Fruit fly (Drosophila melanogaster): ENCODE results near the gene CG12229.

Gene CG12229

DNA sequence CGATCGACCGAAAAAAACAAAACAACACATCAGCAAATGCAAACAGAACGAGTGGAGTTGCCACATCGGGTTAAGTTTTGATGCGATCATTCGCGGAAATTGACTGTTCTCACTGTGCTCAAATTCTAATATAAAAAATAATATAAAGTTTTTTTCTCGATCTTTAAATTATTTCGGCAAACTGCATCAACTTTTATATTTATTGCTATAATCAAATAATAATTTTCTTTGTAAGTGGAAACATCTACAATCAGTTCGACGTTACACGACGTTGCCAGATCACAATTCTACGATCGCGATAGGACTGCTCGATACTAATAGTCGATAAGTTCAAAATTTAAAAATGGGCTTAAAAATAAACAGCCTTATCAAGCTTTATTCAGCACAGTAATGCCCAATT lies 7.5 kb downstream of the CG12229 start, which contains the start of gene Gorab (continued):
- peak; percentile 77 for TF ChIP-seq CG13624 (GFP tag; optimal IDR thresholded peaks at IDR 0.05)
- peak; percentile 57 for TF ChIP-seq CG2202 (tag; optimal IDR thresholded peaks at IDR 0.05)
- no peak for TF ChIP-seq Opbp (GFP tag; IDR thresholded peaks at IDR 0.05; ENCODE audit: partially characterized antibody)
- peak; percentile 95 for TF ChIP-seq HLH3B (GFP tag; IDR thresholded peaks at IDR 0.05)
- TF ChIP-seq Mad (GFP tag; optimal IDR thresholded peaks at IDR 0.05) = peak; percentile 92
- TF ChIP-seq CG18476 (GFP tag; optimal IDR thresholded peaks at IDR 0.05) = peak; percentile 89
- TF ChIP-seq Atf3 (GFP tag; optimal IDR thresholded peaks at IDR 0.05) = peak; percentile 83
- TF ChIP-seq ssp (GFP tag; IDR thresholded peaks at IDR 0.05) = peak; percentile 96
- TF ChIP-seq CG12236 (GFP tag; optimal IDR thresholded peaks at IDR 0.05) = peak; percentile 32
- TF ChIP-seq D19A (tag; optimal IDR thresholded peaks at IDR 0.05) = peak; percentile 88
- TF ChIP-seq Oaz (GFP tag; IDR thresholded peaks at IDR 0.05) = peak; percentile 80
- TF ChIP-seq E2f1 (GFP tag; IDR thresholded peaks at IDR 0.05) = peak; percentile 96
- peak; percentile 91 for TF ChIP-seq dan (GFP tag; IDR thresholded peaks at IDR 0.05)
- peak; percentile 91 for TF ChIP-seq cas (GFP tag; IDR thresholded peaks at IDR 0.05)
- peak; percentile 37 for TF ChIP-seq CG5180 (GFP tag; optimal IDR thresholded peaks at IDR 0.05)
- TF ChIP-seq Lpt (GFP tag; optimal IDR thresholded peaks at IDR 0.05) = no peak
- TF ChIP-seq caup (GFP tag; optimal IDR thresholded peaks at IDR 0.05; ENCODE audit: severe bottlenecking) = peak; percentile 85
- TF ChIP-seq Lhr (GFP tag; optimal IDR thresholded peaks at IDR 0.05) = peak; percentile 83
- TF ChIP-seq disco-r (GFP tag; optimal IDR thresholded peaks at IDR 0.05) = no peak
- peak; percentile 89 for TF ChIP-seq CG31224 (GFP tag; IDR thresholded peaks at IDR 0.05)
- peak; percentile 95 for TF ChIP-seq CG14667 (GFP tag; IDR thresholded peaks at IDR 0.05)
- peak; percentile 96 for TF ChIP-seq tgo (GFP tag; IDR thresholded peaks at IDR 0.05)
- TF ChIP-seq CG8765 (GFP tag; IDR thresholded peaks at IDR 0.05) = peak; percentile 94
- peak; percentile 86 for TF ChIP-seq C15 (GFP tag; IDR thresholded peaks at IDR 0.05)
- peak; percentile 89 for TF ChIP-seq chm (GFP tag; IDR thresholded peaks at IDR 0.05)
- peak; percentile 90 for TF ChIP-seq dmrt11E (tag; optimal IDR thresholded peaks at IDR 0.05)
- TF ChIP-seq CG34224 (GFP tag; IDR thresholded peaks at IDR 0.05; ENCODE audit: partially characterized antibody) = no peak
- no peak for TF ChIP-seq wek (GFP tag; optimal IDR thresholded peaks at IDR 0.05)
- peak; percentile 83 for TF ChIP-seq dmrt99B (tag; optimal IDR thresholded peaks at IDR 0.05)
- TF ChIP-seq fru (optimal IDR thresholded peaks at IDR 0.05) = no peak
- peak; percentile 86 for TF ChIP-seq CG15514 (GFP tag; optimal IDR thresholded peaks at IDR 0.05)
- peak; percentile 69 for TF ChIP-seq tap (tag; optimal IDR thresholded peaks at IDR 0.05)
- TF ChIP-seq CkIIα-i1 (GFP tag; IDR thresholded peaks at IDR 0.05) = no peak
- peak; percentile 91 for TF ChIP-seq Sox102F (GFP tag; optimal IDR thresholded peaks at IDR 0.05)
- TF ChIP-seq fd102C (GFP tag; optimal IDR thresholded peaks at IDR 0.05) = no peak
- peak; percentile 86 for TF ChIP-seq fd3F (GFP tag; optimal IDR thresholded peaks at IDR 0.05)
- peak; percentile 97 for TF ChIP-seq Aef1 (GFP tag; IDR thresholded peaks at IDR 0.05)
- TF ChIP-seq CG13894 (tag; optimal IDR thresholded peaks at IDR 0.05) = peak; percentile 27
- no peak for TF ChIP-seq CG1832 (GFP tag; optimal IDR thresholded peaks at IDR 0.05)
- peak; percentile 84 for TF ChIP-seq CG30403 (GFP tag; optimal IDR thresholded peaks at IDR 0.05)
- TF ChIP-seq CG3726 (GFP tag; IDR thresholded peaks at IDR 0.05) = peak; percentile 94; the same call in 2 of the 3 replicates
- TF ChIP-seq lab (GFP tag; optimal IDR thresholded peaks at IDR 0.05) = peak; percentile 87
- TF ChIP-seq Awh (GFP tag; IDR thresholded peaks at IDR 0.05) = peak; percentile 91
- TF ChIP-seq chinmo (GFP tag; IDR thresholded peaks at IDR 0.05; ENCODE audit: partially characterized antibody) = 0 out of 4 replicates have a peak, but pooled peaks have one; percentile 5
- TF ChIP-seq ato (GFP tag; IDR thresholded peaks at IDR 0.05; ENCODE audit: partially characterized antibody) = no peak
- TF ChIP-seq hbn (GFP tag; IDR thresholded peaks at IDR 0.05; ENCODE audit: partially characterized antibody) = peak; percentile 57
- TF ChIP-seq Vsx1 (GFP tag; optimal IDR thresholded peaks at IDR 0.05) = peak; percentile 87
- TF ChIP-seq CG34376 (GFP tag; optimal IDR thresholded peaks at IDR 0.05) = no peak
- peak; percentile 76 to 77 for TF ChIP-seq Pdp1 (GFP tag; optimal IDR thresholded peaks at IDR 0.05)
- TF ChIP-seq CG7271 (tag; optimal IDR thresholded peaks at IDR 0.05) = peak; percentile 77
